Worm (Caenorhabditis elegans) whole organism, late embryonic: ENCODE results near the gene pfn-2.

Experiments used
- Y22D7AL.16 ChIP-seq: sonication (generic microtip); optimal IDR thresholded peaks from 2 replicates; lab custom pipeline; 2016; ENCODE audit warnings: missing genetic modification characterization, missing compliant biosample characterization
- mec-3 ChIP-seq: sonication (generic microtip); optimal IDR thresholded peaks from 2 replicates; lab custom pipeline; 2016; ENCODE audit warnings: borderline replicate concordance, missing genetic modification characterization, missing compliant biosample characterization
- pag-3 ChIP-seq: sonication (generic microtip); optimal IDR thresholded peaks from 2 replicates; lab custom pipeline; 2016; ENCODE audit warnings: missing compliant biosample characterization, missing genetic modification characterization, borderline replicate concordance
- tbx-2 ChIP-seq: sonication (generic microtip); optimal IDR thresholded peaks from 2 replicates; lab custom pipeline; 2016; ENCODE audit warnings: missing genetic modification characterization, missing compliant biosample characterization
- unc-55 ChIP-seq: sonication (generic microtip); optimal IDR thresholded peaks from 2 replicates; lab custom pipeline; 2017; ENCODE audit warnings: missing biosample characterization, missing genetic modification reagents, missing genetic modification characterization
- unc-86 ChIP-seq: sonication (generic microtip); optimal IDR thresholded peaks from 2 replicates; lab custom pipeline; 2016; ENCODE audit warnings: missing genetic modification characterization, missing compliant biosample characterization

DNA sequence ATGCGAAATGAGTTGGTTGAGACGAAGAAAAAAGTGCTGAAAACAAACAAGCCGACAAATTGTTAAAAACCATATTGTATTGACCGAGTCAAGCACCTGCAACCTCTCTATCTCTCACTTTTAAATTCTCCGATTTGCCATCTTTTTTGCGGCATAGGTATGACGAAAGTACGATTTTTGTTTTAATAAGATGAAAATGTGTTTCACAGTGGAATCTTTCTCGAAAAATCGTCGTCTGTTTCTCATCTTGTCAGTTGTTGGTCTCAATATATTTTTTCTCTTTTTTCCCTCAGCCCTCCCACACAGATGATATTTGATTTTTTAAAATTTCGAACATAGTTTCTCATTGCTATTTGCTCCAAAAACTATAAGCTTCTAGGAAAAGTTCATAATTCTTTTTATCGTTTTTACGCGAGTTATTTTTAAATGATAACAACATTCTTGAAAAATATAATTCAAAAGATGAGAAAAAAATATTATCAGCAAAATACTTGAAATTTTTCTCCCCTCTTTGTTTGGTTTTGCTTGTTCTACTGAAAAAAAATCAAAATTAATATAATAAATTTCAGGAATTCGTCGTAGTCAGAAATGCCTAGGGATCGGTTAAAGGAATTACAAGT is 5.2 kb downstream of the pfn-2 start, which contains the start of gene syx-3:
- TF ChIP-seq tbx-2 (tag; lab: Kevin White, UChicago), result no peak
- TF ChIP-seq mec-3 (tag; lab: Kevin White, UChicago), result no peak
- TF ChIP-seq Y22D7AL.16 (tag; lab: Kevin White, UChicago), result no peak
- no peak for TF ChIP-seq unc-86 (tag; lab: Kevin White, UChicago)
- no peak for TF ChIP-seq pag-3 (tag; lab: Kevin White, UChicago)
- no peak for TF ChIP-seq unc-55 (GFP tag; lab: Kevin White, UChicago)
